Worm (Caenorhabditis elegans) whole organism, L4/young adult: ENCODE data around the gene col-147.

Source experiments
- W03F9.2 ChIP-seq: fragments of 150-350 bp; optimal IDR thresholded peaks from 2 replicates; lab custom pipeline; 2014; ENCODE audit warnings: missing biosample characterization, missing genetic modification characterization
- dao-5 ChIP-seq: sonication (generic microtip); optimal IDR thresholded peaks from 2 replicates; lab custom pipeline; 2016; ENCODE audit warnings: missing genotype, missing genetic modification characterization, moderate library complexity, missing compliant biosample characterization
- him-1 ChIP-seq: sonication (generic microtip); optimal IDR thresholded peaks from 2 replicates; lab custom pipeline; 2016; ENCODE audit warnings: missing genotype, missing genetic modification reagents, missing genetic modification characterization, missing compliant biosample characterization

DNA sequence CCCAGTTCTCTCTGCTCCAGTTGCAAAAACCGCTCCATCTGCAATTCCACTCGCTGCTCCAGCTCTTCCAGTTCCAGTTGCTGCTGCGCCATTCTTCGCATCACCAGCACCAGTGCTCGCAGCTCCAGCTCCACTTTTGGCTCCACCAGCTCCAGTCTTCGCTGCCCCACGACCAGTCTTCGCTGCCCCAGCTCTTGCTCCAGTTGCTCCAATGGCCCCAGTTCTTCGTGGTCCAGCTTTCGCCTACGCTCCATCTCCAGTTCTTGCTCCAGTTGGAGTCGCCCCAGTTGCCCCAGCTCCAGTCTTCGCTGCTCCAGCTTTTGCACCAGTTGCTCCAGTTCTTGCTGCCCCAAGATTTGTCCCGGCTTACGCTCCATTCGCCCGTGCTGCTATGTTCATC lies 12.7 kb downstream of the col-147 start:
- TF ChIP-seq W03F9.2 (tag; lab: Kevin White, UChicago) (no peak), him-1 (tag; lab: Kevin White, UChicago) (no peak), dao-5 (no peak)
